Worm (Caenorhabditis elegans) whole organism, early embryonic: ENCODE measurements around the gene F42F12.11.

ENCODE experiments used
- ama-1 ChIP-seq: fragments of 150-350 bp; optimal IDR thresholded peaks from 2 replicates; lab custom pipeline; 2014
- flt-1 ChIP-seq: fragments of 200-800 bp; sonication (Bioruptor generic); IDR thresholded peaks from 2 replicates; pipeline ENCODE4 v1.3.6; 2022; ENCODE audit warnings: missing genetic modification characterization, missing compliant biosample characterization
- hmg-4 ChIP-seq: fragments of 200-800 bp; sonication (Bioruptor generic); optimal IDR thresholded peaks from 2 replicates; lab custom pipeline; 2018; ENCODE audit warnings: mild to moderate bottlenecking, missing genetic modification characterization, missing compliant biosample characterization
- hnd-1 ChIP-seq: sonication (generic microtip); optimal IDR thresholded peaks from 2 replicates; lab custom pipeline; 2016; ENCODE audit warnings: missing genetic modification characterization, missing compliant biosample characterization
- tbx-11 ChIP-seq: fragments of 200-800 bp; sonication (Bioruptor generic); IDR thresholded peaks from 2 replicates; pipeline ENCODE4 v1.3.6; 2022; ENCODE audit warnings: missing genetic modification characterization, missing compliant biosample characterization

- TF ChIP-seq hnd-1 (tag; lab: Kevin White, UChicago) (no peak), ama-1 (no peak), tbx-11 (no peak), flt-1 (GFP tag; lab: Robert Waterston, UW) (no peak), hmg-4 (no peak)
Measured at ce11 chrX:12321357-12321756, 25.5 kb upstream of the F42F12.11 start, which contains the start of gene F17A2.13.
